Worm (Caenorhabditis elegans) whole organism, mixed stage, embryonic: ENCODE data around the gene snt-1.

ENCODE experiments used
- M03D4.4 ChIP-seq: sonication (generic microtip); optimal IDR thresholded peaks from 2 replicates; lab custom pipeline; 2017; ENCODE audit warnings: mild to moderate bottlenecking, missing genetic modification characterization, missing compliant biosample characterization
- bed-3 ChIP-seq: fragments of 200-800 bp; sonication (Bioruptor generic); optimal IDR thresholded peaks from 3 replicates; lab custom pipeline; 2018; ENCODE audit warnings: mild to moderate bottlenecking, missing genetic modification characterization, moderate library complexity, missing compliant biosample characterization
- blmp-1 ChIP-seq: fragments of 150-350 bp; optimal IDR thresholded peaks from 2 replicates; lab custom pipeline; 2014; ENCODE audit warnings: missing biosample characterization, missing genetic modification characterization
- ceh-39 ChIP-seq: fragments of 150-350 bp; optimal IDR thresholded peaks from 2 replicates; lab custom pipeline; 2014; ENCODE audit warnings: missing biosample characterization, missing genetic modification characterization
- ceh-43 ChIP-seq: fragments of 200-800 bp; sonication (Bioruptor generic); optimal IDR thresholded peaks from 2 replicates; lab custom pipeline; 2018; ENCODE audit warnings: mild to moderate bottlenecking, missing genetic modification characterization, moderate library complexity, missing compliant biosample characterization
- ces-1 ChIP-seq: fragments of 150-350 bp; optimal IDR thresholded peaks from 2 replicates; lab custom pipeline; 2014; ENCODE audit warnings: missing biosample characterization, missing genetic modification reagents, missing genetic modification characterization
- cnd-1 ChIP-seq: fragments of 200-800 bp; sonication (Bioruptor generic); optimal IDR thresholded peaks from 2 replicates; lab custom pipeline; 2018; ENCODE audit warnings: mild to moderate bottlenecking, missing genetic modification characterization, missing compliant biosample characterization
- elt-1 ChIP-seq: sonication (generic microtip); optimal IDR thresholded peaks from 2 replicates; lab custom pipeline; 2017; ENCODE audit warnings: missing genetic modification characterization, mild to moderate bottlenecking, missing compliant biosample characterization, antibody characterized with exemption, moderate library complexity, borderline replicate concordance; ENCODE audit not compliant: insufficient read depth
- elt-3 ChIP-seq: fragments of 150-350 bp; optimal IDR thresholded peaks from 2 replicates; lab custom pipeline; 2014; ENCODE audit warnings: missing biosample characterization, missing genetic modification characterization
- flh-1 ChIP-seq: fragments of 200-800 bp; sonication (Bioruptor generic); optimal IDR thresholded peaks from 2 replicates; lab custom pipeline; 2018; ENCODE audit warnings: mild to moderate bottlenecking, missing genetic modification characterization, moderate library complexity, missing compliant biosample characterization
- ham-2 ChIP-seq: fragments of 200-800 bp; sonication (Bioruptor generic); optimal IDR thresholded peaks from 2 replicates; lab custom pipeline; 2018; ENCODE audit warnings: mild to moderate bottlenecking, missing genetic modification characterization, missing compliant biosample characterization
- hlh-1 ChIP-seq: fragments of 150-350 bp; optimal IDR thresholded peaks from 2 replicates; lab custom pipeline; 2014; ENCODE audit warnings: missing biosample characterization, missing genetic modification reagents, missing genetic modification characterization
- lin-13 ChIP-seq: fragments of 150-350 bp; optimal IDR thresholded peaks from 2 replicates; lab custom pipeline; 2014; ENCODE audit warnings: missing biosample characterization, missing genetic modification characterization
- lin-32 ChIP-seq: fragments of 200-800 bp; sonication (Bioruptor generic); optimal IDR thresholded peaks from 2 replicates; lab custom pipeline; 2018; ENCODE audit warnings: mild to moderate bottlenecking, missing genetic modification characterization, missing compliant biosample characterization
- lsy-2 ChIP-seq: fragments of 150-350 bp; optimal IDR thresholded peaks from 2 replicates; lab custom pipeline; 2014; ENCODE audit warnings: missing biosample characterization, missing genetic modification characterization
- mab-5 ChIP-seq: fragments of 150-350 bp; optimal IDR thresholded peaks from 2 replicates; lab custom pipeline; 2014; ENCODE audit warnings: missing biosample characterization, missing genetic modification characterization
- mep-1 ChIP-seq: fragments of 150-350 bp; optimal IDR thresholded peaks from 2 replicates; lab custom pipeline; 2017; ENCODE audit warnings: missing biosample characterization, missing genetic modification reagents, missing genetic modification characterization, inconsistent platforms
- mls-2 ChIP-seq: sonication (generic microtip); optimal IDR thresholded peaks from 2 replicates; lab custom pipeline; 2016; ENCODE audit warnings: mild to moderate bottlenecking, missing genetic modification characterization, moderate library complexity, missing compliant biosample characterization
- nhr-12 ChIP-seq: fragments of 150-350 bp; optimal IDR thresholded peaks from 2 replicates; lab custom pipeline; 2014; ENCODE audit warnings: missing biosample characterization, missing genetic modification characterization
- nhr-2 ChIP-seq: fragments of 150-350 bp; optimal IDR thresholded peaks from 2 replicates; lab custom pipeline; 2014; ENCODE audit warnings: missing biosample characterization, missing genetic modification characterization
- nhr-237 ChIP-seq: fragments of 150-350 bp; optimal IDR thresholded peaks from 2 replicates; lab custom pipeline; 2014; ENCODE audit warnings: missing biosample characterization, missing genetic modification characterization
- nhr-28 ChIP-seq: fragments of 150-350 bp; optimal IDR thresholded peaks from 2 replicates; lab custom pipeline; 2014; ENCODE audit warnings: missing biosample characterization, missing genetic modification characterization
- pha-4 ChIP-seq: fragments of 150-350 bp; optimal IDR thresholded peaks from 2 replicates; lab custom pipeline; 2018; ENCODE audit warnings: missing biosample characterization, missing genetic modification reagents, missing genetic modification characterization
- sptf-1 ChIP-seq: sonication (generic microtip); optimal IDR thresholded peaks from 2 replicates; lab custom pipeline; 2017; ENCODE audit warnings: mild to moderate bottlenecking, missing genetic modification characterization, moderate library complexity, missing compliant biosample characterization
- tbx-8 ChIP-seq: fragments of 200-800 bp; sonication (Bioruptor generic); optimal IDR thresholded peaks from 2 replicates; lab custom pipeline; 2018; ENCODE audit warnings: mild to moderate bottlenecking, missing genetic modification characterization, moderate library complexity, missing compliant biosample characterization
- unc-120 ChIP-seq: sonication (generic microtip); optimal IDR thresholded peaks from 2 replicates; lab custom pipeline; 2017; ENCODE audit warnings: missing genetic modification characterization, missing compliant biosample characterization; ENCODE audit not compliant: poor library complexity, severe bottlenecking
- unc-39 ChIP-seq: fragments of 150-350 bp; optimal IDR thresholded peaks from 2 replicates; lab custom pipeline; 2014; ENCODE audit warnings: missing biosample characterization, missing genetic modification characterization
- unc-62 ChIP-seq: fragments of 150-350 bp; optimal IDR thresholded peaks from 2 replicates; lab custom pipeline; 2014; ENCODE audit warnings: missing biosample characterization, missing genetic modification reagents, missing genetic modification characterization
- zip-8 ChIP-seq: fragments of 150-350 bp; optimal IDR thresholded peaks from 2 replicates; lab custom pipeline; 2014; ENCODE audit warnings: missing biosample characterization, missing genetic modification characterization
- ztf-11 ChIP-seq: fragments of 150-350 bp; optimal IDR thresholded peaks from 2 replicates; lab custom pipeline; 2014; ENCODE audit warnings: missing biosample characterization, missing genetic modification characterization

The snt-1 gene

DNA sequence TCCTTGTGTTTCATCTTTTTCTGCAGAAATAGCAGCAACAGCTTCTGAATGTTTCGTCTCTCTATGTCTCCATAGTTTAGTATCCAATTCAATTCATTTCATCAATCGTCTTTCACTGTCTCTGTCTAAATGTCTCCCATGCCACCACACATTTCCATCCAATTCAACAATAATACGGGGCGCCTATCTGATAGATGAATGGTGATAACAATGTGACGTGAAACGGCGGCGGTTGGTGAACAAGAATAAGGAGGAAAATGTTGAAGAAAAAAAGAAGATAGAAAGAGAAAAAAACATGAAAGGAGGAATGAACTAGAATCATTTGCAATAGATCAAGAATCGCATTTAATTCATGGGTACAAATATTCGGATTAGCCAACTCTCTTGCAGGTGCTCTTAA, 11.6 kb downstream of the snt-1 start:
- no peak for TF ChIP-seq bed-3 (GFP tag; lab: Kevin White, UChicago)
- TF ChIP-seq lin-32 (GFP tag; lab: Kevin White, UChicago) = no peak
- TF ChIP-seq nhr-12 = no peak
- no peak for TF ChIP-seq ham-2 (GFP tag; lab: Kevin White, UChicago)
- no peak for TF ChIP-seq flh-1 (GFP tag; lab: Kevin White, UChicago)
- TF ChIP-seq cnd-1 = no peak
- TF ChIP-seq elt-3 = no peak
- no peak for TF ChIP-seq lin-13 (tag; lab: Kevin White, UChicago)
- no peak for TF ChIP-seq tbx-8 (GFP tag; lab: Kevin White, UChicago)
- peak; percentile 39 for TF ChIP-seq hlh-1 (tag; lab: Kevin White, UChicago)
- TF ChIP-seq nhr-237 (tag; lab: Kevin White, UChicago) = no peak
- TF ChIP-seq ceh-39 (tag; lab: Kevin White, UChicago) = no peak
- TF ChIP-seq M03D4.4 (tag; lab: Kevin White, UChicago) = no peak
- TF ChIP-seq mls-2 (tag; lab: Kevin White, UChicago) = no peak
- no peak for TF ChIP-seq sptf-1 (tag; lab: Kevin White, UChicago)
- TF ChIP-seq nhr-2 (tag; lab: Kevin White, UChicago) = no peak
- peak; percentile 95 for TF ChIP-seq unc-62 (GFP tag; lab: Kevin White, UChicago)
- peak; percentile 61 for TF ChIP-seq elt-1 (tag; lab: Kevin White, UChicago)
- TF ChIP-seq unc-39 (tag; lab: Kevin White, UChicago) = no peak
- TF ChIP-seq unc-120 (tag; lab: Kevin White, UChicago) = peak; percentile 46
- TF ChIP-seq ces-1 = peak; percentile 24
- TF ChIP-seq, all 35 proteins: peak for 5

DNA sequence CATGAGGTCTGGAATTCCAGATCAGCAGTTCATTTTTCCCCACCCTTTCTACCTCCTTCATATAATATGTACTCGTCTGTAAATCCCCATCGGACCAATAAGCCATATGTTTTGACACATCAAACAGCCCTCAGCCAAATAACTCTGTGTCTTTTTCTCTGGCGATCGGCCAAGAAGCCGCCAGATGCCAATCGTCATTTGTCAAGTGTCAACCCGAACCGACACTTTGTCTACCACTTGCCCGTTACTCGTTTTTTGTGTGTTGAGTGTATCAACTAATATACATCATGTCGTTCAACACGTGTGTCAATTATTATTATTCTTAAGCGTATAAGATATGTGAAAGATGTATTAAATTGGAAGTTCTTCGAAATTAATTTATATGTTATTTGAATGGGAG, 12.5 kb downstream of the snt-1 start:
- TF ChIP-seq lsy-2 (no peak), unc-39 (tag; lab: Kevin White, UChicago) (no peak), M03D4.4 (tag; lab: Kevin White, UChicago) (no peak), unc-62 (GFP tag; lab: Kevin White, UChicago) (peak; percentile 98), cnd-1 (no peak), ham-2 (GFP tag; lab: Kevin White, UChicago) (no peak), elt-3 (no peak), nhr-28 (tag; lab: Kevin White, UChicago) (no peak), hlh-1 (tag; lab: Kevin White, UChicago) (peak; percentile 88), unc-120 (tag; lab: Kevin White, UChicago) (peak; percentile 47), ztf-11 (no peak), tbx-8 (GFP tag; lab: Kevin White, UChicago) (no peak), nhr-12 (no peak), nhr-2 (tag; lab: Kevin White, UChicago) (peak; percentile 73), ces-1 (no peak), pha-4 (tag; lab: Kevin White, UChicago) (no peak), mep-1 (tag; lab: Kevin White, UChicago) (no peak), lin-13 (tag; lab: Kevin White, UChicago) (no peak), lin-32 (GFP tag; lab: Kevin White, UChicago) (no peak), bed-3 (GFP tag; lab: Kevin White, UChicago) (no peak), blmp-1 (no peak), mab-5 (tag; lab: Kevin White, UChicago) (no peak)

DNA sequence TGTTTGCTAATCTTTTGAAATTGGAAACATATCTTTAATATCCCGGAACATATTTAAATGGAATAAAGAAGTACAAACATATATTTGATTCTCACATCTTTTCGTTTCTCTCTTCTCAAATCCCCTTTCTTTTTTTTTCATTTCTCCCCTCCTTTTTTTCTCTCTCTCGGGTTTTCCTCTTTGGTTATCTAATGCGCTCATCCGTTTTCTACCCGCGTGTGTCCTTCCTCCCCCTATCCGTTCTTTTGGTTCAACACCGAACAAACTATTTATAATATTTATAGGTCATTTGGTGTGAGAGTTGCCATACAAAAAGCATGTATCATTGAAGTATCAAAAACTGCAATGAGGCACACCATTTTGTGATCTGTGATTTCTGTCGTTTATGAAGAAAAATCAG, 13.1 kb downstream of the snt-1 start:
- TF ChIP-seq zip-8 (no peak), lsy-2 (no peak), unc-120 (tag; lab: Kevin White, UChicago) (peak; percentile 6), tbx-8 (GFP tag; lab: Kevin White, UChicago) (no peak), ztf-11 (no peak), ces-1 (peak; percentile 14), elt-1 (tag; lab: Kevin White, UChicago) (no peak)

DNA sequence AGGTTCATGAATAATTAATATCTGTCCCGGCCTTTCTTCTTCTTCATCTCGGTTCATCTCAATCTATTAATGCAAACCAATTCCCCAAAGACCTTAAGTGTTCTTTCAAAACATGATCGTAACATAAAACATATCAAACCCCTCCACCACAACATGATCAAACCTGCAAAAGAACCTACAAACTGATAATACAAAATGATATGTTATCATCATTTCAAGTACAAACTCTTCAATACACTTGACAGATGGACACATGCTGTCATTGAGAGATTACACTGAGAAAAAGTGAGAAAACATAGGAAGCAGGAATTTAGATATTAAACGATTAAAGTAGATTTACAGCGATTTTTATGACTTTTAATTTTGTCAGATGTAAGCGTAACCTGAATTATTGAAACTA, 13.8 kb downstream of the snt-1 start:
- no peak for TF ChIP-seq cnd-1
- peak; percentile 91 for TF ChIP-seq unc-62 (GFP tag; lab: Kevin White, UChicago)

DNA sequence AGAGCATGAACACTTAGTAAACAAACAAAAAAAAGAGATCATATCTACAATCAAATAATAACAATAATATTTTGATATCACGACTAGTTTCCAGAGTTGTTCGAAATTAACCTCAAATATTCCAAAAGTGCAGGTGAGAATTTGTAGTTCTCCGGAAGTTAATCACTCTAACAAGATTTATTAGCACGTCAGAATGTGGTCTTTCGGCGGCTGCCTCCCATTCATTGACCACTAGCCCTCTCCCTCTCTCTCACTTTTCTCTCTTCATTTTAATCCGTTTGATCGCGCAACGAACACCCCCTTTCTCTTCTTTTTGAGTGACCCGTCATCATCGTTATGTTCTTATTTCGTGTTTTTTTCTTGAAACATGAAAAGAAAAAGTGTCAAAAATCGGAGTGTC, 15.0 kb downstream of the snt-1 start:
- TF ChIP-seq ces-1 = peak; percentile 90
- no peak for TF ChIP-seq nhr-12
- no peak for TF ChIP-seq zip-8
- TF ChIP-seq mls-2 (tag; lab: Kevin White, UChicago) = peak; percentile 20
- TF ChIP-seq ham-2 (GFP tag; lab: Kevin White, UChicago) = peak; percentile 90
- TF ChIP-seq hlh-1 (tag; lab: Kevin White, UChicago) = peak; percentile 62
- peak; percentile 96 for TF ChIP-seq unc-62 (GFP tag; lab: Kevin White, UChicago)
- TF ChIP-seq ceh-43 = no peak
- TF ChIP-seq mab-5 (tag; lab: Kevin White, UChicago) = peak; percentile 84
- peak; percentile 77 for TF ChIP-seq unc-120 (tag; lab: Kevin White, UChicago)
- TF ChIP-seq M03D4.4 (tag; lab: Kevin White, UChicago) = peak; percentile 21
- TF ChIP-seq, all 35 proteins: peak for 8
